Fruit fly (Drosophila melanogaster) whole organism, embryonic: Measurements from ENCODE around the gene CG8891.

Experiments used
- Asciz ChIP-seq: fragments of 200-800 bp; sonication (Bioruptor generic); optimal IDR thresholded peaks from 2 replicates; lab custom pipeline; 2017; ENCODE audit warnings: missing biosample characterization, mild to moderate bottlenecking, missing genetic modification characterization, missing genetic modification reagents
- CG10274 ChIP-seq: fragments of 200-800 bp; sonication (Bioruptor generic); optimal IDR thresholded peaks from 3 replicates; lab custom pipeline; 2017; ENCODE audit warnings: missing biosample characterization, mild to moderate bottlenecking, missing genetic modification characterization
- CG10979 ChIP-seq: fragments of 200-800 bp; sonication (Bioruptor generic); optimal IDR thresholded peaks from 2 replicates; lab custom pipeline; 2018; ENCODE audit warnings: missing biosample characterization, mild to moderate bottlenecking, missing genetic modification characterization, moderate library complexity
- CG11560 ChIP-seq: fragments of 200-800 bp; sonication (Bioruptor generic); IDR thresholded peaks from 3 replicates; pipeline ENCODE4 v1.3.6; 2022; ENCODE audit warnings: missing biosample characterization, missing genetic modification characterization
- CG12299 ChIP-seq: fragments of 200-800 bp; sonication (Bioruptor generic); optimal IDR thresholded peaks from 2 replicates; lab custom pipeline; 2018; ENCODE audit warnings: missing biosample characterization, mild to moderate bottlenecking, missing genetic modification characterization
- CG12391 ChIP-seq: fragments of 200-800 bp; sonication (Bioruptor generic); optimal IDR thresholded peaks from 3 replicates; lab custom pipeline; 2018; ENCODE audit warnings: missing biosample characterization, mild to moderate bottlenecking, missing genetic modification characterization, moderate library complexity
- CG12744 ChIP-seq: fragments of 200-800 bp; sonication (Bioruptor generic); optimal IDR thresholded peaks from 2 replicates; lab custom pipeline; 2016; ENCODE audit warnings: missing biosample characterization, missing genetic modification characterization
- CG12942 ChIP-seq: fragments of 200-800 bp; sonication (Bioruptor generic); optimal IDR thresholded peaks from 3 replicates; lab custom pipeline; 2016; ENCODE audit warnings: missing biosample characterization, missing genetic modification characterization
- CG14667 ChIP-seq: fragments of 200-800 bp; sonication (Bioruptor generic); IDR thresholded peaks from 2 replicates; pipeline ENCODE4 v1.3.6; 2022; ENCODE audit warnings: missing biosample characterization, missing genetic modification characterization
- CG1602 ChIP-seq: fragments of 200-800 bp; sonication (Bioruptor generic); optimal IDR thresholded peaks from 3 replicates; lab custom pipeline; 2016; ENCODE audit warnings: missing biosample characterization, missing genetic modification characterization
- CG17912 ChIP-seq: fragments of 200-800 bp; sonication (Bioruptor generic); optimal IDR thresholded peaks from 2 replicates; lab custom pipeline; 2018; ENCODE audit warnings: missing biosample characterization, mild to moderate bottlenecking, missing genetic modification characterization
- CG18619 ChIP-seq: fragments of 200-800 bp; sonication (Bioruptor generic); optimal IDR thresholded peaks from 3 replicates; lab custom pipeline; 2017; ENCODE audit warnings: missing biosample characterization, mild to moderate bottlenecking, missing genetic modification characterization
- CG2199 ChIP-seq: fragments of 200-800 bp; sonication (Bioruptor generic); IDR thresholded peaks from 3 replicates; pipeline ENCODE4 v1.3.6; 2022; ENCODE audit warnings: missing biosample characterization, missing genetic modification characterization
- CG30403 ChIP-seq: fragments of 200-800 bp; sonication (Bioruptor generic); optimal IDR thresholded peaks from 3 replicates; lab custom pipeline; 2016; ENCODE audit warnings: missing biosample characterization, missing genetic modification characterization
- CG32767 ChIP-seq: fragments of 200-800 bp; sonication (Bioruptor generic); IDR thresholded peaks from 2 replicates; pipeline ENCODE4 v1.3.6; 2022; ENCODE audit warnings: missing biosample characterization, missing genetic modification characterization
- CG33557 ChIP-seq: fragments of 200-800 bp; sonication (Bioruptor generic); optimal IDR thresholded peaks from 2 replicates; lab custom pipeline; 2019; ENCODE audit warnings: missing biosample characterization, mild to moderate bottlenecking, missing genetic modification characterization, moderate library complexity
- CG6654 ChIP-seq: fragments of 200-800 bp; sonication (Bioruptor generic); optimal IDR thresholded peaks from 2 replicates; lab custom pipeline; 2017; ENCODE audit warnings: missing biosample characterization, mild to moderate bottlenecking, missing genetic modification characterization
- CG6791 ChIP-seq: fragments of 200-800 bp; sonication (Bioruptor generic); IDR thresholded peaks from 3 replicates; pipeline ENCODE4 v1.3.6; 2022; ENCODE audit warnings: missing biosample characterization, missing genetic modification characterization; ENCODE audit not compliant: partially characterized antibody
- CG7357 ChIP-seq: fragments of 200-800 bp; sonication (Bioruptor generic); IDR thresholded peaks from 3 replicates; pipeline ENCODE4 v1.3.6; 2022; ENCODE audit warnings: missing biosample characterization, missing genetic modification characterization
- CG8388 ChIP-seq: fragments of 200-800 bp; sonication (Bioruptor generic); optimal IDR thresholded peaks from 2 replicates; lab custom pipeline; 2019; ENCODE audit warnings: missing biosample characterization, mild to moderate bottlenecking, missing genetic modification characterization, moderate library complexity
- CG9215 ChIP-seq: fragments of 200-800 bp; sonication (Bioruptor generic); IDR thresholded peaks from 2 replicates; pipeline ENCODE4 v1.3.6; 2022; ENCODE audit warnings: missing biosample characterization, missing genetic modification characterization
- CG9817 ChIP-seq: fragments of 200-800 bp; sonication (Bioruptor generic); optimal IDR thresholded peaks from 2 replicates; lab custom pipeline; 2018; ENCODE audit warnings: missing biosample characterization, mild to moderate bottlenecking, missing genetic modification characterization, moderate library complexity
- Chrac-16 ChIP-seq: fragments of 200-800 bp; sonication (Bioruptor generic); optimal IDR thresholded peaks from 3 replicates; lab custom pipeline; 2016; ENCODE audit warnings: missing biosample characterization, missing genetic modification characterization
- CkIIα-i1 ChIP-seq: fragments of 200-800 bp; sonication (Bioruptor generic); IDR thresholded peaks from 2 replicates; pipeline ENCODE4 v1.3.6; 2022; ENCODE audit warnings: missing biosample characterization, missing genetic modification characterization
- D19B ChIP-seq: fragments of 200-800 bp; sonication (Bioruptor generic); optimal IDR thresholded peaks from 2 replicates; lab custom pipeline; 2017; ENCODE audit warnings: missing biosample characterization, mild to moderate bottlenecking, missing genetic modification characterization
- Dad ChIP-seq: fragments of 200-800 bp; sonication (Bioruptor generic); optimal IDR thresholded peaks from 3 replicates; lab custom pipeline; 2016; ENCODE audit warnings: missing biosample characterization, missing genetic modification characterization
- E2f2 ChIP-seq: fragments of 200-800 bp; sonication (Bioruptor generic); IDR thresholded peaks from 2 replicates; pipeline ENCODE4 v1.3.6; 2022; ENCODE audit warnings: missing biosample characterization, missing genetic modification characterization
- H2.0 ChIP-seq: fragments of 200-800 bp; sonication (Bioruptor generic); IDR thresholded peaks from 2 replicates; pipeline ENCODE4 v1.3.6; 2022; ENCODE audit warnings: missing biosample characterization, missing genetic modification characterization
- HLHmδ ChIP-seq: fragments of 200-800 bp; sonication (Bioruptor generic); optimal IDR thresholded peaks from 2 replicates; lab custom pipeline; 2018; ENCODE audit warnings: missing biosample characterization, mild to moderate bottlenecking, missing genetic modification characterization, moderate library complexity
- Hey ChIP-seq: fragments of 200-800 bp; sonication (Bioruptor generic); optimal IDR thresholded peaks from 3 replicates; lab custom pipeline; 2018; ENCODE audit warnings: missing biosample characterization, mild to moderate bottlenecking, missing genetic modification characterization
- HmgD ChIP-seq: fragments of 200-800 bp; sonication (Bioruptor generic); optimal IDR thresholded peaks from 3 replicates; lab custom pipeline; 2016; ENCODE audit warnings: missing biosample characterization, missing genetic modification characterization
- MTF-1 ChIP-seq: fragments of 200-800 bp; sonication (Bioruptor generic); optimal IDR thresholded peaks from 2 replicates; lab custom pipeline; 2018; ENCODE audit warnings: missing biosample characterization, mild to moderate bottlenecking, missing genetic modification characterization, borderline replicate concordance
- NK7.1 ChIP-seq: fragments of 200-800 bp; sonication (Bioruptor generic); optimal IDR thresholded peaks from 3 replicates; lab custom pipeline; 2016; ENCODE audit warnings: missing biosample characterization, missing genetic modification characterization
- Poxn ChIP-seq: fragments of 200-800 bp; sonication (Bioruptor generic); IDR thresholded peaks from 2 replicates; pipeline ENCODE4 v1.3.6; 2022; ENCODE audit warnings: missing biosample characterization, missing genetic modification characterization
- Ravus ChIP-seq: fragments of 200-800 bp; sonication (Bioruptor generic); IDR thresholded peaks from 2 replicates; pipeline ENCODE4 v1.3.6; 2022; ENCODE audit warnings: missing biosample characterization, missing genetic modification characterization
- Six4 ChIP-seq: fragments of 200-800 bp; sonication (Bioruptor generic); optimal IDR thresholded peaks from 2 replicates; lab custom pipeline; 2016; ENCODE audit warnings: missing biosample characterization, missing genetic modification characterization
- abd-A ChIP-seq: fragments of 200-800 bp; sonication (Bioruptor generic); optimal IDR thresholded peaks from 3 replicates; lab custom pipeline; 2019; ENCODE audit warnings: missing biosample characterization, mild to moderate bottlenecking, missing genetic modification characterization, moderate library complexity
- ac ChIP-seq: fragments of 200-800 bp; sonication (Bioruptor generic); optimal IDR thresholded peaks from 3 replicates; lab custom pipeline; 2017; ENCODE audit warnings: missing biosample characterization, mild to moderate bottlenecking, missing genetic modification characterization
- bsh ChIP-seq, 2 experiments: fragments of 200-800 bp; sonication (Bioruptor generic); optimal IDR thresholded peaks; 2 replicates each; lab custom pipeline; 2017 to 2018; ENCODE audit warnings: mild to moderate bottlenecking in 2 of 2, missing biosample characterization in 2 of 2, missing genetic modification characterization in 2 of 2, moderate library complexity in 1 of 2
- caup ChIP-seq: fragments of 200-800 bp; sonication (Bioruptor generic); optimal IDR thresholded peaks from 3 replicates; lab custom pipeline; 2017; ENCODE audit warnings: missing biosample characterization, mild to moderate bottlenecking, missing genetic modification characterization, moderate library complexity; ENCODE audit not compliant: severe bottlenecking
- fd102C ChIP-seq: fragments of 200-800 bp; sonication (Bioruptor generic); optimal IDR thresholded peaks from 2 replicates; lab custom pipeline; 2018; ENCODE audit warnings: missing biosample characterization, mild to moderate bottlenecking, missing genetic modification characterization, moderate library complexity
- fru ChIP-seq: fragments of >200 bp; optimal IDR thresholded peaks from 2 replicates; lab custom pipeline; 2017
- jing ChIP-seq: fragments of 200-800 bp; sonication (Bioruptor generic); optimal IDR thresholded peaks from 2 replicates; lab custom pipeline; 2018; ENCODE audit warnings: missing biosample characterization, mild to moderate bottlenecking, missing genetic modification characterization
- mam ChIP-seq: fragments of 200-800 bp; sonication (Bioruptor generic); optimal IDR thresholded peaks from 3 replicates; lab custom pipeline; 2016; ENCODE audit warnings: missing biosample characterization, missing genetic modification characterization
- nerfin-2 ChIP-seq: fragments of 200-800 bp; sonication (Bioruptor generic); IDR thresholded peaks from 2 replicates; pipeline ENCODE4 v1.3.6; 2022; ENCODE audit warnings: missing biosample characterization, missing genetic modification characterization; ENCODE audit not compliant: partially characterized antibody
- nmo ChIP-seq: fragments of 200-800 bp; sonication (Bioruptor generic); optimal IDR thresholded peaks from 2 replicates; lab custom pipeline; 2018; ENCODE audit warnings: missing biosample characterization, mild to moderate bottlenecking, missing genetic modification characterization, moderate library complexity
- slou ChIP-seq: fragments of 200-800 bp; sonication (Bioruptor generic); optimal IDR thresholded peaks from 3 replicates; lab custom pipeline; 2016; ENCODE audit warnings: missing biosample characterization, missing genetic modification characterization
- stwl ChIP-seq: fragments of 200-800 bp; sonication (Bioruptor generic); optimal IDR thresholded peaks from 3 replicates; lab custom pipeline; 2018; ENCODE audit warnings: missing biosample characterization, mild to moderate bottlenecking, missing genetic modification characterization, moderate library complexity
- trh ChIP-seq: fragments of 200-800 bp; sonication (Bioruptor generic); optimal IDR thresholded peaks from 2 replicates; lab custom pipeline; 2016; ENCODE audit warnings: missing biosample characterization, missing genetic modification characterization
- ttk ChIP-seq: fragments of 200-800 bp; sonication (Bioruptor generic); IDR thresholded peaks from 2 replicates; pipeline ENCODE4 v2.1.2; 2022; ENCODE audit warnings: missing biosample characterization, missing genetic modification characterization
- unc-4 ChIP-seq: fragments of 200-800 bp; sonication (Bioruptor generic); IDR thresholded peaks from 2 replicates; pipeline ENCODE4 v1.3.6; 2022; ENCODE audit warnings: missing biosample characterization, missing genetic modification characterization; ENCODE audit not compliant: partially characterized antibody

Gene CG8891

DNA sequence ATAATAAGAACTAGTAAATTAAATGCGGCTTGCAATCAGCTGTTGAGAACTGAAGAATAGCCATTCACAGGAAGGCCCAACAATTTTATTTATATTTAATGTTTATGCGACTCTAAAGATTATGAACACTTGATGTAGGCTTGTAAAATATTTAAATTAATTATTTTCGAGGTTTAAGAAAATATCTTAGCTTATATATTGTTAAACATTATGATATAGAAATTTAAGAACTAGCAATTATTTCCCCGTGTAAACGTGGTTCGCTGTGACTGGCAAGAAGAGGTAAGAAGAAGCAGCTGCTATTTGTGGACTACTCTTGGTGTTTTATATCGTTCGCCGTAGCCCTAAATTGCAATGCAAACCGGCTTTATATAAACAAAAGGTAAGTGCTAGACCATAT, 33.9 kb downstream of the CG8891 start, which contains the start of the genes mRpL24 and betaggt-I (continued):
- no peak for TF ChIP-seq CG6791 (GFP tag; lab: Robert Waterston, UW)
- TF ChIP-seq CG6654 (GFP tag; lab: Kevin White, UChicago): peak; percentile 81
- TF ChIP-seq slou (GFP tag; lab: Kevin White, UChicago): peak; percentile 89
- peak; percentile 94 for TF ChIP-seq Chrac-16 (GFP tag; lab: Kevin White, UChicago)
- peak; percentile 88 for TF ChIP-seq D19B (GFP tag; lab: Kevin White, UChicago)
- peak; percentile 78 for TF ChIP-seq CG12744 (GFP tag; lab: Kevin White, UChicago)
- peak; percentile 93 for TF ChIP-seq CG9215
- peak; percentile 87 for TF ChIP-seq MTF-1
- TF ChIP-seq abd-A (tag; lab: Kevin White, UChicago): no peak
- no peak for TF ChIP-seq fru (lab: Kevin White, UChicago)
- peak in 1 of 2 experiments; percentile 98 for TF ChIP-seq bsh (GFP tag; optimal IDR thresholded peaks at IDR 0.05; lab: Kevin White, UChicago)
- peak; percentile 81 for TF ChIP-seq E2f2 (GFP tag; lab: Robert Waterston, UW)
- TF ChIP-seq ac: peak; percentile 23
- no peak for TF ChIP-seq HmgD (GFP tag; lab: Kevin White, UChicago)
- TF ChIP-seq nmo (GFP tag; lab: Kevin White, UChicago): peak; percentile 99
- TF ChIP-seq CG12299 (tag; lab: Kevin White, UChicago): peak; percentile 96
- peak; percentile 72 for TF ChIP-seq fd102C (GFP tag; lab: Kevin White, UChicago)
- TF ChIP-seq jing: peak; percentile 75
- TF ChIP-seq stwl (tag; lab: Kevin White, UChicago): peak; percentile 69
- TF ChIP-seq Dad (GFP tag; lab: Kevin White, UChicago): peak; percentile 49
- TF ChIP-seq CG10274: peak; percentile 71
- peak; percentile 97 for TF ChIP-seq H2.0 (GFP tag; lab: Robert Waterston, UW)
- peak; percentile 96 for TF ChIP-seq CG1602 (GFP tag; lab: Kevin White, UChicago)
- peak; percentile 35 for TF ChIP-seq NK7.1
- peak; percentile 70 for TF ChIP-seq Hey (tag; lab: Kevin White, UChicago)
- TF ChIP-seq CG12391: peak; percentile 99
- TF ChIP-seq unc-4 (GFP tag; lab: Robert Waterston, UW): no peak
- peak; percentile 98 for TF ChIP-seq CG30403 (GFP tag; lab: Kevin White, UChicago)
- peak; percentile 90 for TF ChIP-seq CG17912 (GFP tag; lab: Kevin White, UChicago)
- peak; percentile 95 for TF ChIP-seq CG12942 (GFP tag; lab: Kevin White, UChicago)
- peak; percentile 92 for TF ChIP-seq CG33557 (GFP tag; lab: Kevin White, UChicago)
- peak; percentile 64; the same call in 1 of the 2 replicates for TF ChIP-seq CkIIα-i1 (GFP tag; lab: Robert Waterston, UW)
- TF ChIP-seq CG14667 (GFP tag; lab: Robert Waterston, UW): peak; percentile 93
- peak; percentile 90 for TF ChIP-seq Asciz (GFP tag; lab: Kevin White, UChicago)
- peak; percentile 97 for TF ChIP-seq CG32767 (GFP tag; lab: Robert Waterston, UW)
- peak; percentile 98 for TF ChIP-seq ttk (GFP tag; lab: Robert Waterston, UW)
- TF ChIP-seq CG18619 (GFP tag; lab: Kevin White, UChicago): peak; percentile 93
- TF ChIP-seq CG10979 (tag; lab: Kevin White, UChicago): peak; percentile 96
- TF ChIP-seq Poxn: peak; percentile 86
- TF ChIP-seq HLHmδ (GFP tag; lab: Kevin White, UChicago): no peak
- TF ChIP-seq CG11560 (tag; lab: Robert Waterston, UW): peak; percentile 83
- peak; percentile 92 for TF ChIP-seq Six4 (GFP tag; lab: Kevin White, UChicago)
- TF ChIP-seq CG2199 (GFP tag; lab: Robert Waterston, UW): peak; percentile 97
- TF ChIP-seq CG9817 (tag; lab: Kevin White, UChicago): peak; percentile 98
- peak; percentile 87 for TF ChIP-seq Ravus (GFP tag; lab: Robert Waterston, UW)
- TF ChIP-seq CG8388 (GFP tag; lab: Kevin White, UChicago): peak; percentile 96
- TF ChIP-seq caup (GFP tag; lab: Kevin White, UChicago): peak; percentile 93
- TF ChIP-seq trh: peak; percentile 89
- peak; percentile 83 for TF ChIP-seq mam (GFP tag; lab: Kevin White, UChicago)
- peak; percentile 86 for TF ChIP-seq CG7357 (GFP tag; lab: Robert Waterston, UW)
- no peak for TF ChIP-seq nerfin-2 (GFP tag; lab: Robert Waterston, UW)
